Worm (Caenorhabditis elegans) whole organism, mixed stage, embryonic: ENCODE data around the gene sdz-32.

Source experiments
- bed-3 ChIP-seq: fragments of 200-800 bp; sonication (Bioruptor generic); optimal IDR thresholded peaks from 3 replicates; lab custom pipeline; 2018; ENCODE audit warnings: mild to moderate bottlenecking, missing genetic modification characterization, moderate library complexity, missing compliant biosample characterization
- blmp-1 ChIP-seq: fragments of 150-350 bp; optimal IDR thresholded peaks from 2 replicates; lab custom pipeline; 2014; ENCODE audit warnings: missing biosample characterization, missing genetic modification characterization
- ceh-39 ChIP-seq: fragments of 150-350 bp; optimal IDR thresholded peaks from 2 replicates; lab custom pipeline; 2014; ENCODE audit warnings: missing biosample characterization, missing genetic modification characterization
- drap-1 ChIP-seq: fragments of 200-800 bp; sonication (Bioruptor generic); optimal IDR thresholded peaks from 3 replicates; lab custom pipeline; 2018; ENCODE audit warnings: mild to moderate bottlenecking, missing genetic modification characterization, missing compliant biosample characterization
- lsy-2 ChIP-seq: fragments of 150-350 bp; optimal IDR thresholded peaks from 2 replicates; lab custom pipeline; 2014; ENCODE audit warnings: missing biosample characterization, missing genetic modification characterization
- mep-1 ChIP-seq: fragments of 150-350 bp; optimal IDR thresholded peaks from 2 replicates; lab custom pipeline; 2017; ENCODE audit warnings: missing biosample characterization, missing genetic modification reagents, missing genetic modification characterization, inconsistent platforms
- nhr-12 ChIP-seq: fragments of 150-350 bp; optimal IDR thresholded peaks from 2 replicates; lab custom pipeline; 2014; ENCODE audit warnings: missing biosample characterization, missing genetic modification characterization
- nhr-2 ChIP-seq: fragments of 150-350 bp; optimal IDR thresholded peaks from 2 replicates; lab custom pipeline; 2014; ENCODE audit warnings: missing biosample characterization, missing genetic modification characterization
- nhr-28 ChIP-seq: fragments of 150-350 bp; optimal IDR thresholded peaks from 2 replicates; lab custom pipeline; 2014; ENCODE audit warnings: missing biosample characterization, missing genetic modification characterization
- pha-4 ChIP-seq: fragments of 150-350 bp; optimal IDR thresholded peaks from 2 replicates; lab custom pipeline; 2018; ENCODE audit warnings: missing biosample characterization, missing genetic modification reagents, missing genetic modification characterization
- snpc-4 ChIP-seq: fragments of 150-350 bp; optimal IDR thresholded peaks from 2 replicates; lab custom pipeline; 2014; ENCODE audit warnings: missing biosample characterization, missing genetic modification characterization
- unc-39 ChIP-seq: fragments of 150-350 bp; optimal IDR thresholded peaks from 2 replicates; lab custom pipeline; 2014; ENCODE audit warnings: missing biosample characterization, missing genetic modification characterization
- unc-62 ChIP-seq: fragments of 150-350 bp; optimal IDR thresholded peaks from 2 replicates; lab custom pipeline; 2014; ENCODE audit warnings: missing biosample characterization, missing genetic modification reagents, missing genetic modification characterization

- peak; percentile 68 for TF ChIP-seq drap-1 (GFP tag; lab: Kevin White, UChicago)
- TF ChIP-seq lsy-2, result no peak
- TF ChIP-seq unc-62 (GFP tag; lab: Kevin White, UChicago), result no peak
- no peak for TF ChIP-seq snpc-4 (tag; lab: Kevin White, UChicago)
- TF ChIP-seq nhr-28 (tag; lab: Kevin White, UChicago), result no peak
- TF ChIP-seq unc-39 (tag; lab: Kevin White, UChicago), result no peak
- no peak for TF ChIP-seq ceh-39
- TF ChIP-seq bed-3 (GFP tag; lab: Kevin White, UChicago), result peak; percentile 33
- no peak for TF ChIP-seq pha-4 (tag; lab: Kevin White, UChicago)
- TF ChIP-seq blmp-1 (tag; lab: Kevin White, UChicago), result no peak
- no peak for TF ChIP-seq nhr-12
- TF ChIP-seq mep-1 (tag; lab: Kevin White, UChicago), result no peak
- no peak for TF ChIP-seq nhr-2 (tag; lab: Kevin White, UChicago)
Observed at ce11 chrII:3439244-3439698, 34.6 kb upstream of the sdz-32 start.
